Worm (Caenorhabditis elegans) whole organism, L4 larva: Measurements from ENCODE around the gene R05F9.9.

Experiments
- T20F7.1 ChIP-seq: fragments of 200-800 bp; sonication (Bioruptor generic); optimal IDR thresholded peaks from 2 replicates; lab custom pipeline; 2018; ENCODE audit warnings: mild to moderate bottlenecking, missing genetic modification characterization, missing compliant biosample characterization
- Y105C5A.15 ChIP-seq: fragments of 200-800 bp; sonication (Bioruptor generic); IDR thresholded peaks from 2 replicates; pipeline ENCODE4 v1.3.6; 2022; ENCODE audit warnings: missing genetic modification characterization, missing compliant biosample characterization
- Y48G9A.11 ChIP-seq: fragments of 200-800 bp; sonication (Bioruptor generic); IDR thresholded peaks from 2 replicates; pipeline ENCODE4 v1.3.6; 2022; ENCODE audit warnings: missing genetic modification reagents, missing genetic modification characterization, missing compliant biosample characterization
- ZK546.5 ChIP-seq, 2 experiments: sonication (generic microtip); optimal IDR thresholded peaks; 2 replicates each; lab custom pipeline; 2017; ENCODE audit warnings: missing biosample characterization in 2 of 2, missing genetic modification characterization in 2 of 2
- arid-1 ChIP-seq: fragments of 200-800 bp; sonication (Bioruptor generic); conservative IDR thresholded peaks from 2 replicates; pipeline ENCODE4 v1.3.6; 2022; ENCODE audit warnings: missing genetic modification reagents, missing genetic modification characterization, missing compliant biosample characterization
- attf-4 ChIP-seq: sonication (generic microtip); optimal IDR thresholded peaks from 3 replicates; lab custom pipeline; 2017; ENCODE audit warnings: missing biosample characterization, missing genetic modification characterization
- cey-2 ChIP-seq: sonication (generic microtip); optimal IDR thresholded peaks from 3 replicates; lab custom pipeline; 2017; ENCODE audit warnings: missing genetic modification characterization, mild to moderate bottlenecking, missing compliant biosample characterization, antibody characterized with exemption, borderline replicate concordance; ENCODE audit not compliant: insufficient read depth
- ctbp-1 ChIP-seq: fragments of 200-800 bp; sonication (Bioruptor generic); IDR thresholded peaks from 2 replicates; pipeline ENCODE4 v1.3.6; 2022; ENCODE audit warnings: missing genetic modification reagents, missing genetic modification characterization, missing compliant biosample characterization
- daf-16 ChIP-seq, 3 experiments: sonication (generic microtip); optimal IDR thresholded peaks; 2 replicates each; lab custom pipeline; 2016 to 2017; ENCODE audit warnings: missing genetic modification characterization in 3 of 3, missing genetic modification reagents in 3 of 3, mild to moderate bottlenecking in 2 of 3, missing compliant biosample characterization in 2 of 3, missing biosample characterization in 1 of 3, moderate library complexity in 1 of 3
- daf-8 ChIP-seq: fragments of 200-800 bp; sonication (Bioruptor generic); IDR thresholded peaks from 2 replicates; pipeline ENCODE4 v1.3.6; 2022; ENCODE audit warnings: missing genetic modification characterization, missing compliant biosample characterization
- dmd-6 ChIP-seq: fragments of 200-800 bp; sonication (Bioruptor generic); IDR thresholded peaks from 2 replicates; pipeline ENCODE4 v1.3.6; 2022; ENCODE audit warnings: missing genetic modification reagents, missing genetic modification characterization, missing compliant biosample characterization
- dve-1 ChIP-seq: sonication (generic microtip); optimal IDR thresholded peaks from 2 replicates; lab custom pipeline; 2017; ENCODE audit warnings: antibody characterized with exemption, mild to moderate bottlenecking, missing genetic modification characterization, missing compliant biosample characterization; ENCODE audit not compliant: insufficient read depth
- hlh-11 ChIP-seq: fragments of 200-800 bp; sonication (Bioruptor generic); optimal IDR thresholded peaks from 2 replicates; lab custom pipeline; 2018; ENCODE audit warnings: mild to moderate bottlenecking, missing genetic modification characterization, missing compliant biosample characterization
- hlh-30 ChIP-seq: sonication (generic microtip); optimal IDR thresholded peaks from 2 replicates; lab custom pipeline; 2017; ENCODE audit warnings: antibody characterized with exemption, mild to moderate bottlenecking, missing genetic modification characterization, missing compliant biosample characterization; ENCODE audit not compliant: insufficient read depth
- lim-7 ChIP-seq: fragments of 200-800 bp; sonication (Bioruptor generic); IDR thresholded peaks from 2 replicates; pipeline ENCODE4 v1.3.6; 2022; ENCODE audit warnings: missing genetic modification characterization, missing compliant biosample characterization
- lin-15B ChIP-seq: fragments of 150-350 bp; sonication (generic microtip); optimal IDR thresholded peaks from 3 replicates; lab custom pipeline; 2014; ENCODE audit warnings: missing biosample characterization, missing genetic modification characterization
- lin-29 ChIP-seq: fragments of 200-800 bp; sonication (Bioruptor generic); IDR thresholded peaks from 2 replicates; pipeline ENCODE4 v1.3.6; 2022; ENCODE audit warnings: missing genetic modification reagents, missing genetic modification characterization, missing compliant biosample characterization
- mdl-1 ChIP-seq, 2 experiments: fragments of 150-350 bp in 1 of 2; sonication (generic microtip) in 1 of 2; optimal IDR thresholded peaks; 2 replicates each; lab custom pipeline; 2014 to 2017; ENCODE audit warnings: missing biosample characterization in 2 of 2, missing genetic modification characterization in 2 of 2
- mes-2 ChIP-seq: sonication (generic microtip); optimal IDR thresholded peaks from 2 replicates; lab custom pipeline; 2016; ENCODE audit warnings: missing genotype, mild to moderate bottlenecking, missing genetic modification characterization, missing compliant biosample characterization; ENCODE audit not compliant: poor library complexity, severe bottlenecking
- nhr-25 ChIP-seq: sonication (generic microtip); optimal IDR thresholded peaks from 2 replicates; lab custom pipeline; 2017; ENCODE audit warnings: missing genetic modification characterization, mild to moderate bottlenecking, missing compliant biosample characterization, antibody characterized with exemption, moderate library complexity, borderline replicate concordance; ENCODE audit not compliant: insufficient read depth
- nhr-28 ChIP-seq: fragments of 150-350 bp; optimal IDR thresholded peaks from 2 replicates; lab custom pipeline; 2014; ENCODE audit warnings: missing biosample characterization, missing genetic modification characterization
- nhr-6 ChIP-seq: fragments of 150-350 bp; optimal IDR thresholded peaks from 2 replicates; lab custom pipeline; 2014; ENCODE audit warnings: missing biosample characterization, missing genetic modification characterization
- pha-4 ChIP-seq, 2 experiments: fragments of 150-350 bp in 1 of 2; fragments of 200-800 bp in 1 of 2; sonication (Bioruptor generic) in 1 of 2; IDR thresholded peaks in 1 of 2; optimal IDR thresholded peaks in 1 of 2; 2 replicates each; pipeline versions ENCODE4 v1.3.6 to Lab custom; 2014 to 2022; ENCODE audit warnings: missing genetic modification characterization in 2 of 2, missing genetic modification reagents in 2 of 2, missing biosample characterization in 1 of 2, missing compliant biosample characterization in 1 of 2
- set-16 ChIP-seq: fragments of 200-800 bp; sonication (Bioruptor generic); IDR thresholded peaks from 2 replicates; pipeline ENCODE4 v1.3.6; 2022; ENCODE audit warnings: missing genetic modification reagents, missing genetic modification characterization, missing compliant biosample characterization
- skn-1 ChIP-seq: fragments of 150-350 bp; optimal IDR thresholded peaks from 2 replicates; lab custom pipeline; 2014; ENCODE audit warnings: missing biosample characterization, missing genetic modification characterization
- spr-3 ChIP-seq: fragments of 200-800 bp; sonication (Bioruptor generic); optimal IDR thresholded peaks from 2 replicates; lab custom pipeline; 2018; ENCODE audit warnings: mild to moderate bottlenecking, missing genetic modification characterization, missing compliant biosample characterization
- tra-1 ChIP-seq: fragments of 200-800 bp; sonication (Bioruptor generic); IDR thresholded peaks from 2 replicates; pipeline ENCODE4 v1.3.6; 2022; ENCODE audit warnings: missing genetic modification reagents, missing genetic modification characterization, missing compliant biosample characterization
- unc-62 ChIP-seq, 3 experiments: fragments of 150-350 bp in 1 of 3; sonication (generic microtip); optimal IDR thresholded peaks in 2 of 3; peaks in 1 of 3; 1 replicate in 1 of 3; 2 replicates in 2 of 3; lab custom pipeline; 2014 to 2017; ENCODE audit warnings: missing biosample characterization in 3 of 3, missing genetic modification characterization in 3 of 3, missing genetic modification reagents in 3 of 3, missing genotype in 1 of 3
- zfp-3 ChIP-seq: fragments of 200-800 bp; sonication (Bioruptor generic); conservative IDR thresholded peaks from 2 replicates; pipeline ENCODE4 v1.3.6; 2022; ENCODE audit warnings: missing genetic modification reagents, missing genetic modification characterization, missing compliant biosample characterization

The R05F9.9 gene

ce11 chrII:4888527-4889487 is 13.1 kb downstream of the R05F9.9 start, which contains the start of gene pgm-1 (continued):
- TF ChIP-seq Y48G9A.11, result no peak
- no peak for TF ChIP-seq mdl-1 (tag; optimal IDR thresholded peaks at IDR 0.05; lab: Kevin White, UChicago)
- TF ChIP-seq skn-1 (tag; lab: Kevin White, UChicago), result no peak
- TF ChIP-seq ctbp-1 (GFP tag; lab: Robert Waterston, UW), result no peak
- no peak for TF ChIP-seq cey-2
- no peak for TF ChIP-seq arid-1
- no peak for TF ChIP-seq attf-4 (tag; lab: Kevin White, UChicago)
- TF ChIP-seq lin-15B (tag; lab: Kevin White, UChicago), result no peak
- 0 out of 2 replicates have a peak, but pooled peaks have one; percentile 11 for TF ChIP-seq pha-4 (GFP tag; IDR thresholded peaks at IDR 0.05; lab: Robert Waterston, UW)
- TF ChIP-seq pha-4 (tag; optimal IDR thresholded peaks at IDR 0.05; lab: Kevin White, UChicago), result no peak
- no peak for TF ChIP-seq mes-2 (tag; lab: Kevin White, UChicago)
- no peak for TF ChIP-seq lin-29 (GFP tag; lab: Robert Waterston, UW)
- no peak for TF ChIP-seq T20F7.1 (GFP tag; lab: Kevin White, UChicago)
- TF ChIP-seq hlh-30 (tag; lab: Kevin White, UChicago), result no peak
- no peak for TF ChIP-seq nhr-25 (tag; lab: Kevin White, UChicago)
- 0 out of 2 replicates have a peak, but pooled peaks have one; percentile 29 for TF ChIP-seq tra-1 (GFP tag; lab: Robert Waterston, UW)
- TF ChIP-seq spr-3 (GFP tag; lab: Kevin White, UChicago), result no peak

- TF ChIP-seq Y105C5A.15 (no peak), nhr-6 (tag; lab: Kevin White, UChicago) (no peak), lim-7 (GFP tag; lab: Robert Waterston, UW) (no peak), nhr-28 (no peak), arid-1 (no peak), set-16 (GFP tag; lab: Robert Waterston, UW) (no peak)
- TF ChIP-seq, all 104 proteins: peak for 0
Observed at ce11 chrII:4885976-4886375, 15.9 kb downstream of the R05F9.9 start, which contains the start of gene R05F9.7. R05F9.7 (plus strand) TSS chrII:4886276.

ce11 chrII:4884403-4884802 is 17.5 kb downstream of the R05F9.9 start:
- TF ChIP-seq unc-62 (GFP tag; optimal IDR thresholded peaks at IDR 0.05 in 1 of 2; lab: Kevin White, UChicago) (peak in 1 of 2 experiments; percentile 65), unc-62 (tag; optimal IDR thresholded peaks at IDR 0.05; lab: Kevin White, UChicago) (no peak), ZK546.5 (tag; optimal IDR thresholded peaks at IDR 0.05; lab: Kevin White, UChicago) (no peak)

ce11 chrII:4883412-4883811 is 18.5 kb downstream of the R05F9.9 start, which contains the start of gene gst-8:
gst-8 (plus strand) TSS chrII:4883712.
- TF ChIP-seq ZK546.5 (tag; optimal IDR thresholded peaks at IDR 0.05; lab: Kevin White, UChicago) (no peak), daf-8 (GFP tag; lab: Robert Waterston, UW) (no peak), dve-1 (tag; lab: Kevin White, UChicago) (peak; percentile 9), hlh-11 (tag; lab: Kevin White, UChicago) (peak; percentile 8), daf-16 (GFP tag; optimal IDR thresholded peaks at IDR 0.05; lab: Kevin White, UChicago) (no peak), daf-16 (tag; optimal IDR thresholded peaks at IDR 0.05; lab: Kevin White, UChicago) (peak; percentile 55), dmd-6 (GFP tag; lab: Robert Waterston, UW) (0 out of 2 replicates have a peak, but pooled peaks have one; percentile 17), T20F7.1 (GFP tag; lab: Kevin White, UChicago) (peak; percentile 27), zfp-3 (GFP tag; lab: Robert Waterston, UW) (no peak)
